Worm (Caenorhabditis elegans) whole organism, L3 larva: ENCODE data around the gene M153.3.

Experiments used
- ZK546.5 ChIP-seq: sonication (generic microtip); optimal IDR thresholded peaks from 2 replicates; lab custom pipeline; 2017; ENCODE audit warnings: missing biosample characterization, missing genetic modification characterization
- ceh-82 ChIP-seq: fragments of 150-350 bp; optimal IDR thresholded peaks from 2 replicates; lab custom pipeline; 2014; ENCODE audit warnings: missing biosample characterization, missing genetic modification characterization
- egl-27 ChIP-seq: sonication (generic microtip); optimal IDR thresholded peaks from 4 replicates; lab custom pipeline; 2017; ENCODE audit warnings: missing biosample characterization, missing genetic modification reagents, missing genetic modification characterization
- elt-1 ChIP-seq: fragments of 150-350 bp; optimal IDR thresholded peaks from 2 replicates; lab custom pipeline; 2014; ENCODE audit warnings: missing biosample characterization, missing genetic modification characterization
- fkh-2 ChIP-seq: fragments of 150-350 bp; optimal IDR thresholded peaks from 2 replicates; lab custom pipeline; 2014; ENCODE audit warnings: missing biosample characterization, missing genetic modification reagents, missing genetic modification characterization
- hmg-11 ChIP-seq: sonication (generic microtip); optimal IDR thresholded peaks from 2 replicates; lab custom pipeline; 2016; ENCODE audit warnings: missing genetic modification characterization, missing compliant biosample characterization
- lin-15B ChIP-seq: fragments of 150-350 bp; optimal IDR thresholded peaks from 2 replicates; lab custom pipeline; 2014; ENCODE audit warnings: missing biosample characterization, missing genetic modification characterization
- nfya-1 ChIP-seq: sonication (generic microtip); optimal IDR thresholded peaks from 2 replicates; lab custom pipeline; 2017; ENCODE audit warnings: missing genetic modification characterization, mild to moderate bottlenecking, missing compliant biosample characterization, antibody characterized with exemption, moderate library complexity; ENCODE audit not compliant: insufficient read depth
- nhr-28 ChIP-seq: fragments of 150-350 bp; optimal IDR thresholded peaks from 2 replicates; lab custom pipeline; 2014; ENCODE audit warnings: missing biosample characterization, missing genetic modification characterization
- nhr-76 ChIP-seq: fragments of 150-350 bp; sonication (generic microtip); optimal IDR thresholded peaks from 5 replicates; lab custom pipeline; 2014; ENCODE audit warnings: missing biosample characterization, missing genetic modification characterization
- pha-4 ChIP-seq: fragments of 150-350 bp; optimal IDR thresholded peaks from 2 replicates; lab custom pipeline; 2014; ENCODE audit warnings: missing biosample characterization, missing genetic modification reagents, missing genetic modification characterization
- sea-2 ChIP-seq: fragments of 150-350 bp; sonication (generic microtip); optimal IDR thresholded peaks from 4 replicates; lab custom pipeline; 2014; ENCODE audit warnings: missing biosample characterization, missing genetic modification reagents, missing genetic modification characterization
- snpc-4 ChIP-seq: fragments of 150-350 bp; optimal IDR thresholded peaks from 2 replicates; lab custom pipeline; 2014; ENCODE audit warnings: missing biosample characterization, missing genetic modification characterization

DNA sequence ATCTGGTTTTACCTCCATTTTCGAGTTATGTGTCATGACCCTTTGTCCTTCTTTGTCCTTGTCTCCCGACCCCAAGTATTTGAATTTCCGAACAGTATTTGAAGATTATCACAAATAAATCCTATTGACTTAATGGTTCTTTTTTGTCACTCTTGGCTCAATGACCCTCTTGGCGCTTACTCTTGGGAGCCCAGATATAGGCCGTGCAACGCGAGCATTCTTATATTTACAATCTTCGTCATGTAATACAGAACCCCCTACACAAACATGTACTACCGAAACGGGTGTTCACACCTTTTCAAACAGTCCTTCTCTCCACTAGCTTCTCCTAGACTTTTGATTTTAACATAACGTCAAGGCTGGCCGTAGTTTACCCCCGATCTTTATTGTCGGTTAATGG is 1.0 kb downstream of the M153.3 start, which contains the start of gene M153.5:
- TF ChIP-seq ZK546.5 (no peak), elt-1 (tag; lab: Kevin White, UChicago) (no peak), lin-15B (tag; lab: Kevin White, UChicago) (no peak), fkh-2 (tag; lab: Kevin White, UChicago) (no peak), nfya-1 (tag; lab: Kevin White, UChicago) (no peak), snpc-4 (tag; lab: Kevin White, UChicago) (no peak), nhr-28 (tag; lab: Kevin White, UChicago) (no peak), hmg-11 (tag; lab: Kevin White, UChicago) (no peak), nhr-76 (tag; lab: Kevin White, UChicago) (no peak), ceh-82 (tag; lab: Kevin White, UChicago) (no peak), pha-4 (tag; lab: Kevin White, UChicago) (no peak), egl-27 (tag; lab: Kevin White, UChicago) (no peak), sea-2 (GFP tag; lab: Kevin White, UChicago) (no peak)
